2 fruit fly cellular contexts compared by ENCODE assay signal in genomic region chr3R:22368777-22369214, dm6.
A peak's percentile ranks its signal among the peaks of the same experiment; 100 is the strongest.
TF ChIP-seq lines count a peak whose summit lies in the region.

No protein-coding gene starts in this region.

TF ChIP-seq in whole organism, embryonic, 481 proteins besides CTCF, POLR2A, EP300 and RAD21 (continued from another document and continues in another):
- no peak for TF ChIP-seq wek (GFP tag; optimal IDR thresholded peaks at IDR 0.05; lab: Kevin White, UChicago)
- peak; percentile 42; the same call in 2 of the 3 replicates for TF ChIP-seq B-H1 (GFP tag; IDR thresholded peaks at IDR 0.05; lab: Robert Waterston, UW)
- peak; percentile 60 for TF ChIP-seq E2f1 (GFP tag; IDR thresholded peaks at IDR 0.05; lab: Robert Waterston, UW)
- TF ChIP-seq crc (GFP tag; optimal IDR thresholded peaks at IDR 0.05; lab: Kevin White, UChicago) = peak; percentile 46
- 0 out of 2 replicates have a peak, but pooled peaks have one; percentile 40 for TF ChIP-seq cas (GFP tag; IDR thresholded peaks at IDR 0.05; lab: Robert Waterston, UW)
- TF ChIP-seq Hr51 (GFP tag; optimal IDR thresholded peaks at IDR 0.05; lab: Kevin White, UChicago) = peak; percentile 34 to 65
- TF ChIP-seq H2.0 (GFP tag; IDR thresholded peaks at IDR 0.05; lab: Robert Waterston, UW) = peak; percentile 83
- TF ChIP-seq prd (optimal IDR thresholded peaks at IDR 0.05; lab: Kevin White, UChicago) = no peak
- peak; percentile 78 for TF ChIP-seq prd (GFP tag; IDR thresholded peaks at IDR 0.05; lab: Robert Waterston, UW)
- peak; percentile 38; the same call in 1 of the 2 replicates for TF ChIP-seq MBD-R2 (GFP tag; IDR thresholded peaks at IDR 0.05; lab: Robert Waterston, UW)
- peak; percentile 58 for TF ChIP-seq CG17385 (GFP tag; optimal IDR thresholded peaks at IDR 0.05; lab: Kevin White, UChicago)
- TF ChIP-seq CG6689 (GFP tag; IDR thresholded peaks at IDR 0.05; lab: Robert Waterston, UW) = peak; percentile 80
- peak; percentile 37 for TF ChIP-seq Six4 (GFP tag; optimal IDR thresholded peaks at IDR 0.05; lab: Kevin White, UChicago)
- peak; percentile 57 for TF ChIP-seq CG18262 (tag; optimal IDR thresholded peaks at IDR 0.05; lab: Kevin White, UChicago)
- TF ChIP-seq CG4730 (GFP tag; IDR thresholded peaks at IDR 0.05; lab: Robert Waterston, UW) = peak; percentile 63
- TF ChIP-seq CG8765 (GFP tag; IDR thresholded peaks at IDR 0.05; lab: Robert Waterston, UW) = peak; percentile 6; the same call in 1 of the 2 replicates
- TF ChIP-seq org-1 (GFP tag; optimal IDR thresholded peaks at IDR 0.05; lab: Kevin White, UChicago) = peak; percentile 61
- no peak for TF ChIP-seq pzg (GFP tag; optimal IDR thresholded peaks at IDR 0.05; lab: Kevin White, UChicago)
- TF ChIP-seq CG13424 (tag; optimal IDR thresholded peaks at IDR 0.05; lab: Kevin White, UChicago) = peak; percentile 65
- peak; percentile 64 for TF ChIP-seq CG13775 (GFP tag; optimal IDR thresholded peaks at IDR 0.05; lab: Kevin White, UChicago)
- peak; percentile 6 for TF ChIP-seq CG12071 (GFP tag; optimal IDR thresholded peaks at IDR 0.05; lab: Kevin White, UChicago)
- peak; percentile 55; the same call in 2 of the 3 replicates for TF ChIP-seq Mrtf (GFP tag; IDR thresholded peaks at IDR 0.05; lab: Robert Waterston, UW)
- TF ChIP-seq CG3847 (GFP tag; IDR thresholded peaks at IDR 0.05; lab: Robert Waterston, UW) = peak; percentile 79
- TF ChIP-seq Dip3 (GFP tag; optimal IDR thresholded peaks at IDR 0.05; lab: Kevin White, UChicago) = no peak
- peak; percentile 54; the same call in 1 of the 2 replicates for TF ChIP-seq CG11247 (GFP tag; IDR thresholded peaks at IDR 0.05; lab: Robert Waterston, UW)
- peak; percentile 94 for TF ChIP-seq D19B (GFP tag; optimal IDR thresholded peaks at IDR 0.05; lab: Kevin White, UChicago)
- peak; percentile 62 for TF ChIP-seq Drgx (GFP tag; IDR thresholded peaks at IDR 0.05; lab: Robert Waterston, UW)
- peak; percentile 19 for TF ChIP-seq pho (GFP tag; optimal IDR thresholded peaks at IDR 0.05; lab: Kevin White, UChicago)
- TF ChIP-seq Oaz (GFP tag; IDR thresholded peaks at IDR 0.05; lab: Robert Waterston, UW) = 0 out of 2 replicates have a peak, but pooled peaks have one; percentile 60
- TF ChIP-seq CG15514 (GFP tag; optimal IDR thresholded peaks at IDR 0.05; lab: Kevin White, UChicago) = peak; percentile 48
- TF ChIP-seq CG10274 (GFP tag; optimal IDR thresholded peaks at IDR 0.05; lab: Kevin White, UChicago) = no peak
- no peak for TF ChIP-seq CG15601 (tag; optimal IDR thresholded peaks at IDR 0.05; lab: Kevin White, UChicago)
- peak; percentile 25 for TF ChIP-seq jing (GFP tag; optimal IDR thresholded peaks at IDR 0.05; lab: Kevin White, UChicago)
- TF ChIP-seq CG2678 (tag; optimal IDR thresholded peaks at IDR 0.05; lab: Kevin White, UChicago) = peak; percentile 79
- TF ChIP-seq scrt (GFP tag; optimal IDR thresholded peaks at IDR 0.05; lab: Kevin White, UChicago) = peak; percentile 96
- peak; percentile 46 for TF ChIP-seq CG6854 (GFP tag; optimal IDR thresholded peaks at IDR 0.05; lab: Kevin White, UChicago)
- TF ChIP-seq fd102C (GFP tag; optimal IDR thresholded peaks at IDR 0.05; lab: Kevin White, UChicago) = no peak
- peak; percentile 8 for TF ChIP-seq CG4617 (GFP tag; optimal IDR thresholded peaks at IDR 0.05; lab: Kevin White, UChicago; ENCODE audit: borderline replicate concordance)
- peak; percentile 44; the same call in 1 of the 2 replicates for TF ChIP-seq Nf-YA (GFP tag; IDR thresholded peaks at IDR 0.05; lab: Robert Waterston, UW)
- TF ChIP-seq esg (GFP tag; conservative IDR thresholded peaks at IDR 0.05; lab: Robert Waterston, UW) = peak; percentile 73
- peak; percentile 79 for TF ChIP-seq CG32532 (GFP tag; IDR thresholded peaks at IDR 0.05; lab: Robert Waterston, UW)
- peak; percentile 45; the same call in 1 of the 2 replicates for TF ChIP-seq bowl (GFP tag; IDR thresholded peaks at IDR 0.05; lab: Robert Waterston, UW)
- TF ChIP-seq Gug (GFP tag; IDR thresholded peaks at IDR 0.05; lab: Robert Waterston, UW) = peak; percentile 80
- peak; percentile 25 for TF ChIP-seq CG5180 (GFP tag; optimal IDR thresholded peaks at IDR 0.05; lab: Kevin White, UChicago)
- no peak for TF ChIP-seq CG17829 (tag; optimal IDR thresholded peaks at IDR 0.05; lab: Kevin White, UChicago)
- TF ChIP-seq Mad (GFP tag; optimal IDR thresholded peaks at IDR 0.05; lab: Kevin White, UChicago) = no peak
- TF ChIP-seq H15 (GFP tag; IDR thresholded peaks at IDR 0.05; lab: Robert Waterston, UW) = peak; percentile 29; the same call in 1 of the 3 replicates
- TF ChIP-seq CG12744 (GFP tag; optimal IDR thresholded peaks at IDR 0.05; lab: Kevin White, UChicago) = no peak
- peak; percentile 12 for TF ChIP-seq Antp (GFP tag; optimal IDR thresholded peaks at IDR 0.05; lab: Kevin White, UChicago)
- no peak for TF ChIP-seq ash1 (GFP tag; optimal IDR thresholded peaks at IDR 0.05; lab: Kevin White, UChicago)
- TF ChIP-seq sens (GFP tag; lab: Kevin White, UChicago) = peak; percentile 95
- TF ChIP-seq peb (GFP tag; IDR thresholded peaks at IDR 0.05; lab: Robert Waterston, UW) = 0 out of 2 replicates have a peak, but pooled peaks have one; percentile 39
- TF ChIP-seq CG14710 (tag; optimal IDR thresholded peaks at IDR 0.05; lab: Kevin White, UChicago) = peak; percentile 7
- peak; percentile 54 for TF ChIP-seq E2f2 (GFP tag; IDR thresholded peaks at IDR 0.05; lab: Robert Waterston, UW)
- peak; percentile 75 for TF ChIP-seq CG30403 (GFP tag; optimal IDR thresholded peaks at IDR 0.05; lab: Kevin White, UChicago)
- TF ChIP-seq odd (GFP tag; optimal IDR thresholded peaks at IDR 0.05; lab: Kevin White, UChicago) = peak; percentile 49
- peak; percentile 40 for TF ChIP-seq CG12104 (GFP tag; optimal IDR thresholded peaks at IDR 0.05; lab: Kevin White, UChicago)
- TF ChIP-seq CG17612 (GFP tag; IDR thresholded peaks at IDR 0.05; lab: Robert Waterston, UW) = peak; percentile 29; the same call in 1 of the 2 replicates
- TF ChIP-seq CG2120 (GFP tag; optimal IDR thresholded peaks at IDR 0.05; lab: Kevin White, UChicago) = peak; percentile 79
- peak; percentile 47 for TF ChIP-seq CG16815 (GFP tag; optimal IDR thresholded peaks at IDR 0.05; lab: Kevin White, UChicago)
- TF ChIP-seq sob (GFP tag; IDR thresholded peaks at IDR 0.05; lab: Robert Waterston, UW) = peak; percentile 60
- TF ChIP-seq usp (GFP tag; optimal IDR thresholded peaks at IDR 0.05; lab: Kevin White, UChicago) = no peak
- no peak for TF ChIP-seq CG11723 (GFP tag; optimal IDR thresholded peaks at IDR 0.05; lab: Kevin White, UChicago)
- TF ChIP-seq Hmr (GFP tag; optimal IDR thresholded peaks at IDR 0.05; lab: Kevin White, UChicago) = peak; percentile 85

TF ChIP-seq in whole organism, prepupa, 60 proteins besides CTCF, POLR2A, EP300 and RAD21 (continued from another document):
- TF ChIP-seq CG6163 (GFP tag; IDR thresholded peaks at IDR 0.05; lab: Robert Waterston, UW) (peak; percentile 62), CG6276 (GFP tag; optimal IDR thresholded peaks at IDR 0.05; lab: Kevin White, UChicago) (no peak), CG8119 (GFP tag; IDR thresholded peaks at IDR 0.05; lab: Robert Waterston, UW) (peak; percentile 79), net (GFP tag; optimal IDR thresholded peaks at IDR 0.05; lab: Kevin White, UChicago) (peak; percentile 64), achi (GFP tag; optimal IDR thresholded peaks at IDR 0.05; lab: Kevin White, UChicago) (peak; percentile 58), CG7368 (GFP tag; optimal IDR thresholded peaks at IDR 0.05; lab: Kevin White, UChicago) (peak; percentile 23), CG9139 (GFP tag; optimal IDR thresholded peaks at IDR 0.05; lab: Kevin White, UChicago) (no peak), CG3032 (tag; optimal IDR thresholded peaks at IDR 0.05; lab: Kevin White, UChicago) (peak; percentile 39), vri (GFP tag; optimal IDR thresholded peaks at IDR 0.05; lab: Kevin White, UChicago) (peak; percentile 2), CG6854 (GFP tag; optimal IDR thresholded peaks at IDR 0.05; lab: Kevin White, UChicago) (no peak), spab (GFP tag; optimal IDR thresholded peaks at IDR 0.05; lab: Kevin White, UChicago) (peak; percentile 43), salr (GFP tag; optimal IDR thresholded peaks at IDR 0.05; lab: Kevin White, UChicago) (no peak), CG32006 (GFP tag; optimal IDR thresholded peaks at IDR 0.05; lab: Kevin White, UChicago) (peak; percentile 67), CG3919 (GFP tag; optimal IDR thresholded peaks at IDR 0.05; lab: Kevin White, UChicago) (peak; percentile 60), lz (GFP tag; optimal IDR thresholded peaks at IDR 0.05; lab: Kevin White, UChicago) (peak; percentile 51), CG1621 (tag; optimal IDR thresholded peaks at IDR 0.05; lab: Kevin White, UChicago) (no peak), CG8632 (GFP tag; optimal IDR thresholded peaks at IDR 0.05; lab: Kevin White, UChicago) (peak; percentile 52), Ets96B (tag; optimal IDR thresholded peaks at IDR 0.05; lab: Kevin White, UChicago) (peak; percentile 42), svp (GFP tag; lab: Kevin White, UChicago) (peak; percentile 66), CG6792 (GFP tag; optimal IDR thresholded peaks at IDR 0.05; lab: Kevin White, UChicago) (peak; percentile 56), fd85E (GFP tag; optimal IDR thresholded peaks at IDR 0.05; lab: Kevin White, UChicago) (no peak), Sox102F (GFP tag; optimal IDR thresholded peaks at IDR 0.05; lab: Kevin White, UChicago) (peak; percentile 74), Hr4 (GFP tag; optimal IDR thresholded peaks at IDR 0.05; lab: Kevin White, UChicago) (peak; percentile 54), dac (GFP tag; optimal IDR thresholded peaks at IDR 0.05; lab: Kevin White, UChicago) (no peak), fkh (GFP tag; optimal IDR thresholded peaks at IDR 0.05; lab: Kevin White, UChicago) (peak; percentile 54), topi (GFP tag; optimal IDR thresholded peaks at IDR 0.05; lab: Kevin White, UChicago) (peak; percentile 43), CG6808 (GFP tag; optimal IDR thresholded peaks at IDR 0.05; lab: Kevin White, UChicago) (no peak), CG4318 (GFP tag; optimal IDR thresholded peaks at IDR 0.05; lab: Kevin White, UChicago) (no peak), Hr38 (GFP tag; optimal IDR thresholded peaks at IDR 0.05; lab: Kevin White, UChicago) (no peak), Met (GFP tag; optimal IDR thresholded peaks at IDR 0.05; lab: Kevin White, UChicago) (peak; percentile 66), CG15336 (GFP tag; IDR thresholded peaks at IDR 0.05; lab: Robert Waterston, UW) (peak; percentile 82), Eip78C (GFP tag; lab: Kevin White, UChicago) (peak; percentile 89), Ets21C (GFP tag; optimal IDR thresholded peaks at IDR 0.05; lab: Kevin White, UChicago) (no peak), CG34406 (GFP tag; optimal IDR thresholded peaks at IDR 0.05; lab: Kevin White, UChicago) (peak; percentile 53), cyc (GFP tag; optimal IDR thresholded peaks at IDR 0.05; lab: Kevin White, UChicago) (peak; percentile 50), Lpt (GFP tag; optimal IDR thresholded peaks at IDR 0.05; lab: Kevin White, UChicago) (peak; percentile 53), CG8319 (GFP tag; optimal IDR thresholded peaks at IDR 0.05; lab: Kevin White, UChicago) (peak; percentile 48), CG11902 (GFP tag; optimal IDR thresholded peaks at IDR 0.05; lab: Kevin White, UChicago) (peak; percentile 2), OdsH (GFP tag; optimal IDR thresholded peaks at IDR 0.05; lab: Kevin White, UChicago) (peak; percentile 68), eg (GFP tag; IDR thresholded peaks at IDR 0.05; lab: Robert Waterston, UW) (peak; percentile 89)
